Fruit fly (Drosophila melanogaster) whole organism, pupa: ENCODE data around the gene Lgr1.

Experiments
- CG12605 ChIP-seq: fragments of 200-800 bp; sonication (Bioruptor generic); IDR thresholded peaks from 2 replicates; pipeline ENCODE4 v1.3.6; 2022; ENCODE audit warnings: missing biosample characterization, missing genetic modification characterization
- CG14655 ChIP-seq: fragments of 200-800 bp; sonication (Bioruptor generic); optimal IDR thresholded peaks from 3 replicates; lab custom pipeline; 2017; ENCODE audit warnings: mild to moderate bottlenecking, missing biosample characterization, missing genetic modification reagents, missing genetic modification characterization
- CG15710 ChIP-seq: fragments of 200-800 bp; sonication (Bioruptor generic); optimal IDR thresholded peaks from 2 replicates; lab custom pipeline; 2018; ENCODE audit warnings: missing biosample characterization, mild to moderate bottlenecking, missing genetic modification characterization, moderate library complexity
- CG17806 ChIP-seq: fragments of 200-800 bp; sonication (Bioruptor generic); optimal IDR thresholded peaks from 2 replicates; lab custom pipeline; 2018; ENCODE audit warnings: missing biosample characterization, mild to moderate bottlenecking, missing genetic modification characterization, moderate library complexity
- CG32121 ChIP-seq: fragments of 200-800 bp; sonication (Bioruptor generic); IDR thresholded peaks from 2 replicates; pipeline ENCODE4 v1.3.6; 2022; ENCODE audit warnings: missing biosample characterization, missing genetic modification characterization
- EcR ChIP-seq: fragments of 200-800 bp; sonication (Bioruptor generic); optimal IDR thresholded peaks from 3 replicates; lab custom pipeline; 2019; ENCODE audit warnings: missing biosample characterization, missing genetic modification characterization, mild to moderate bottlenecking, moderate library complexity, missing genetic modification reagents
- Ets98B ChIP-seq: fragments of 200-800 bp; sonication (Bioruptor generic); IDR thresholded peaks from 2 replicates; pipeline ENCODE4 v1.3.6; 2022; ENCODE audit warnings: missing biosample characterization, missing genetic modification characterization
- fd96Ca ChIP-seq: fragments of 200-800 bp; sonication (Bioruptor generic); IDR thresholded peaks from 3 replicates; pipeline ENCODE4 v1.3.6; 2022; ENCODE audit warnings: missing biosample characterization, missing genetic modification characterization

- TF ChIP-seq CG12605 (GFP tag; lab: Robert Waterston, UW) (no peak), CG14655 (GFP tag; lab: Kevin White, UChicago) (no peak), CG15710 (tag; lab: Kevin White, UChicago) (no peak), Ets98B (GFP tag; lab: Robert Waterston, UW) (no peak), CG32121 (GFP tag; lab: Robert Waterston, UW) (no peak), fd96Ca (GFP tag; lab: Robert Waterston, UW) (no peak), EcR (no peak), CG17806 (no peak)
Measured at dm6 chr3R:17705140-17705539, 20.4 kb upstream of the Lgr1 start.
